Fruit fly (Drosophila melanogaster) Kc167 (cell line): ENCODE results near the gene CG42324.

Experiments
- Myc ChIP-seq: fragments of >200 bp; optimal IDR thresholded peaks from 2 replicates; lab custom pipeline; 2017; ENCODE audit warnings: missing external identifiers
- Sin3A ChIP-seq: fragments of >200 bp; optimal IDR thresholded peaks from 2 replicates; lab custom pipeline; 2018; ENCODE audit warnings: missing external identifiers
- insv ChIP-seq: fragments of >200 bp; optimal IDR thresholded peaks from 3 replicates; lab custom pipeline; 2018; ENCODE audit warnings: missing external identifiers
- psq ChIP-seq: fragments of >200 bp; optimal IDR thresholded peaks from 2 replicates; lab custom pipeline; 2017; ENCODE audit warnings: missing external identifiers
- ttk ChIP-seq: sonication (Bioruptor generic); optimal IDR thresholded peaks from 2 replicates; lab custom pipeline; 2017; ENCODE audit warnings: missing external identifiers

DNA sequence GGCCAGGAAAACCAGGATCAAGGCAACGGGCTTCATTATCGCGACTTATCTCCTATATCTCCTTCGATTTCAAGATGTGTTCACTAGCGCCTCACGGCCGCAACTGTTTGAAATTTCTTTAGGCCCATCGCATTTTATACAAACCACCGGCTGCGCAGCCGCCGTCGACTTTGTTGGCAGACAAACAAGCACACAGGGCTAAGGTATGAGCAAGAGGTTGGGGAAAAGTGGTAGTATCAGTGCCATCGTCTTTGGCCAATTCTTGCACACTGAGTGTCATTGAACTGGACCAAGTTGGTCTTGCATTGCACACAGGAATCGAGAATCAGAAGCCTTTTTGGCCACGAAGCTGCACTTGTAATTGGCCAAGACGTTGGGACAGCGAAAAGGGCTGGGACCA lies 40.3 kb downstream of the CG42324 start, which contains the start of gene ImpE2:
- TF ChIP-seq ttk (lab: Kevin White, UChicago) (no peak), psq (no peak), insv (lab: Kevin White, UChicago) (no peak), Sin3A (no peak), Myc (no peak)
